Fruit fly (Drosophila melanogaster) whole organism, embryonic: ENCODE results near the gene CG5246.
A peak's percentile ranks its signal among the peaks of the same experiment; 100 is the strongest.

ENCODE experiments used
- ATbp ChIP-seq: fragments of 200-800 bp; sonication (Bioruptor generic); optimal IDR thresholded peaks from 2 replicates; lab custom pipeline; 2017; ENCODE audit warnings: missing biosample characterization, mild to moderate bottlenecking, missing genetic modification characterization, missing genetic modification reagents
- B-H2 ChIP-seq: fragments of 200-800 bp; sonication (Bioruptor generic); optimal IDR thresholded peaks from 2 replicates; lab custom pipeline; 2018; ENCODE audit warnings: missing biosample characterization, mild to moderate bottlenecking, missing genetic modification characterization
- Bteb2 ChIP-seq: fragments of 200-800 bp; sonication (Bioruptor generic); optimal IDR thresholded peaks from 2 replicates; lab custom pipeline; 2016; ENCODE audit warnings: missing biosample characterization, missing genetic modification characterization
- CG11085 ChIP-seq: fragments of 200-800 bp; sonication (Bioruptor generic); IDR thresholded peaks from 2 replicates; pipeline ENCODE4 v1.3.6; 2022; ENCODE audit warnings: missing biosample characterization, missing genetic modification characterization
- CG11093 ChIP-seq: fragments of 200-800 bp; sonication (Bioruptor generic); IDR thresholded peaks from 3 replicates; pipeline ENCODE4 v1.3.6; 2022; ENCODE audit warnings: missing biosample characterization, missing genetic modification characterization
- CG13287 ChIP-seq: fragments of 200-800 bp; sonication (Bioruptor generic); IDR thresholded peaks from 2 replicates; pipeline ENCODE4 v1.3.6; 2022; ENCODE audit warnings: missing biosample characterization, missing genetic modification characterization; ENCODE audit not compliant: partially characterized antibody
- CG15269 ChIP-seq: fragments of 200-800 bp; sonication (Bioruptor generic); optimal IDR thresholded peaks from 2 replicates; lab custom pipeline; 2018; ENCODE audit warnings: missing biosample characterization, mild to moderate bottlenecking, missing genetic modification characterization, moderate library complexity
- CG17186 ChIP-seq: fragments of 200-800 bp; sonication (Bioruptor generic); optimal IDR thresholded peaks from 3 replicates; lab custom pipeline; 2017; ENCODE audit warnings: missing biosample characterization, missing genetic modification reagents, missing genetic modification characterization
- CG17328 ChIP-seq: fragments of 200-800 bp; sonication (Bioruptor generic); IDR thresholded peaks from 2 replicates; pipeline ENCODE4 v1.3.6; 2022; ENCODE audit warnings: missing biosample characterization, missing genetic modification characterization
- CG17361 ChIP-seq: fragments of 200-800 bp; sonication (Bioruptor generic); IDR thresholded peaks from 3 replicates; pipeline ENCODE4 v1.3.6; 2022; ENCODE audit warnings: missing biosample characterization, missing genetic modification characterization
- CG17568 ChIP-seq: fragments of 200-800 bp; sonication (Bioruptor generic); optimal IDR thresholded peaks from 2 replicates; lab custom pipeline; 2018; ENCODE audit warnings: missing biosample characterization, mild to moderate bottlenecking, missing genetic modification characterization, moderate library complexity
- CG2678 ChIP-seq: fragments of 200-800 bp; sonication (Bioruptor generic); optimal IDR thresholded peaks from 3 replicates; lab custom pipeline; 2019; ENCODE audit warnings: missing biosample characterization, mild to moderate bottlenecking, missing genetic modification characterization, moderate library complexity
- CG34224 ChIP-seq: fragments of 200-800 bp; sonication (Bioruptor generic); IDR thresholded peaks from 3 replicates; pipeline ENCODE4 v1.3.6; 2022; ENCODE audit warnings: missing biosample characterization, missing genetic modification characterization; ENCODE audit not compliant: partially characterized antibody
- CG4360 ChIP-seq: fragments of 200-800 bp; sonication (Bioruptor generic); IDR thresholded peaks from 2 replicates; pipeline ENCODE4 v1.3.6; 2022; ENCODE audit warnings: missing biosample characterization, missing genetic modification characterization
- CG6854 ChIP-seq: fragments of 200-800 bp; sonication (Bioruptor generic); optimal IDR thresholded peaks from 3 replicates; lab custom pipeline; 2017; ENCODE audit warnings: missing biosample characterization, mild to moderate bottlenecking, missing genetic modification characterization
- CG7839 ChIP-seq: fragments of 200-800 bp; sonication (Bioruptor generic); optimal IDR thresholded peaks from 3 replicates; lab custom pipeline; 2018; ENCODE audit warnings: missing biosample characterization, mild to moderate bottlenecking, missing genetic modification characterization, moderate library complexity
- CHES-1-like ChIP-seq: fragments of 200-800 bp; sonication (Bioruptor generic); optimal IDR thresholded peaks from 2 replicates; lab custom pipeline; 2016; ENCODE audit warnings: missing biosample characterization, missing genetic modification characterization
- D19A ChIP-seq: fragments of 200-800 bp; optimal IDR thresholded peaks from 3 replicates; lab custom pipeline; 2019; ENCODE audit warnings: missing biosample characterization, mild to moderate bottlenecking, missing genetic modification characterization, moderate library complexity
- Gsc ChIP-seq: fragments of 200-800 bp; sonication (Bioruptor generic); IDR thresholded peaks from 2 replicates; pipeline ENCODE4 v1.3.6; 2022; ENCODE audit warnings: missing biosample characterization, missing genetic modification characterization
- Gug ChIP-seq: fragments of 200-800 bp; sonication (Bioruptor generic); IDR thresholded peaks from 4 replicates; pipeline ENCODE4 v1.3.6; 2022; ENCODE audit warnings: missing biosample characterization, missing genetic modification characterization
- Opbp ChIP-seq: fragments of 200-800 bp; sonication (Bioruptor generic); IDR thresholded peaks from 3 replicates; pipeline ENCODE4 v1.3.6; 2022; ENCODE audit warnings: missing biosample characterization, missing genetic modification characterization; ENCODE audit not compliant: partially characterized antibody
- Optix ChIP-seq: fragments of 200-800 bp; sonication (Bioruptor generic); IDR thresholded peaks from 3 replicates; pipeline ENCODE4 v1.3.6; 2022; ENCODE audit warnings: missing biosample characterization, missing genetic modification characterization
- Six4 ChIP-seq: fragments of 200-800 bp; sonication (Bioruptor generic); optimal IDR thresholded peaks from 2 replicates; lab custom pipeline; 2016; ENCODE audit warnings: missing biosample characterization, missing genetic modification characterization
- Usf ChIP-seq: fragments of 200-800 bp; sonication (Bioruptor generic); optimal IDR thresholded peaks from 2 replicates; lab custom pipeline; 2017; ENCODE audit warnings: missing genotype, missing biosample characterization, missing genetic modification characterization
- abd-A ChIP-seq: fragments of 200-800 bp; sonication (Bioruptor generic); optimal IDR thresholded peaks from 3 replicates; lab custom pipeline; 2019; ENCODE audit warnings: missing biosample characterization, mild to moderate bottlenecking, missing genetic modification characterization, moderate library complexity
- bab2 ChIP-seq: fragments of 200-800 bp; sonication (Bioruptor generic); optimal IDR thresholded peaks from 2 replicates; lab custom pipeline; 2016; ENCODE audit warnings: missing biosample characterization, missing genetic modification characterization
- bcd ChIP-seq: fragments of 200-800 bp; sonication (Bioruptor generic); optimal IDR thresholded peaks from 2 replicates; lab custom pipeline; 2017; ENCODE audit warnings: missing biosample characterization, mild to moderate bottlenecking, missing genetic modification characterization
- bsh ChIP-seq, 2 experiments: fragments of 200-800 bp; sonication (Bioruptor generic); optimal IDR thresholded peaks; 2 replicates each; lab custom pipeline; 2017 to 2018; ENCODE audit warnings: mild to moderate bottlenecking in 2 of 2, missing biosample characterization in 2 of 2, missing genetic modification characterization in 2 of 2, moderate library complexity in 1 of 2
- cad ChIP-seq: fragments of >200 bp; optimal IDR thresholded peaks from 2 replicates; lab custom pipeline; 2017; ENCODE audit warnings: missing biosample characterization, missing genetic modification characterization
- ci ChIP-seq: fragments of 200-800 bp; sonication (Bioruptor generic); IDR thresholded peaks from 3 replicates; pipeline ENCODE4 v1.3.6; 2022; ENCODE audit warnings: missing biosample characterization, missing genetic modification characterization
- da ChIP-seq: fragments of 200-800 bp; sonication (Bioruptor generic); optimal IDR thresholded peaks from 2 replicates; lab custom pipeline; 2016; ENCODE audit warnings: missing biosample characterization, missing genetic modification characterization
- eve ChIP-seq, 2 experiments: fragments of >200 bp; optimal IDR thresholded peaks; 2 replicates each; lab custom pipeline; 2017; ENCODE audit warnings: missing biosample characterization in 2 of 2, missing genetic modification characterization in 2 of 2
- eyg ChIP-seq: fragments of 200-800 bp; sonication (Bioruptor generic); optimal IDR thresholded peaks from 3 replicates; lab custom pipeline; 2016; ENCODE audit warnings: missing biosample characterization, missing genetic modification characterization
- fd102C ChIP-seq: fragments of 200-800 bp; sonication (Bioruptor generic); optimal IDR thresholded peaks from 2 replicates; lab custom pipeline; 2018; ENCODE audit warnings: missing biosample characterization, mild to moderate bottlenecking, missing genetic modification characterization, moderate library complexity
- ftz-f1 ChIP-seq: fragments of 200-800 bp; sonication (Bioruptor generic); optimal IDR thresholded peaks from 2 replicates; lab custom pipeline; 2016; ENCODE audit warnings: missing biosample characterization, missing genetic modification characterization
- fu2 ChIP-seq: fragments of 200-800 bp; sonication (Bioruptor generic); optimal IDR thresholded peaks from 2 replicates; lab custom pipeline; 2016; ENCODE audit warnings: missing biosample characterization, missing genetic modification characterization
- grau ChIP-seq: fragments of 200-800 bp; optimal IDR thresholded peaks from 3 replicates; lab custom pipeline; 2019; ENCODE audit warnings: missing biosample characterization, mild to moderate bottlenecking, missing genetic modification characterization, moderate library complexity
- gsb-n ChIP-seq: fragments of 200-800 bp; sonication (Bioruptor generic); optimal IDR thresholded peaks from 3 replicates; lab custom pipeline; 2018; ENCODE audit warnings: missing biosample characterization, mild to moderate bottlenecking, missing genetic modification characterization
- ham ChIP-seq: fragments of 200-800 bp; sonication (Bioruptor generic); IDR thresholded peaks from 2 replicates; pipeline ENCODE4 v1.3.6; 2022; ENCODE audit warnings: missing biosample characterization, missing genetic modification characterization
- mirr ChIP-seq: fragments of 200-800 bp; sonication (Bioruptor generic); optimal IDR thresholded peaks from 3 replicates; lab custom pipeline; 2018; ENCODE audit warnings: missing biosample characterization, mild to moderate bottlenecking, missing genetic modification characterization
- nmo ChIP-seq: fragments of 200-800 bp; sonication (Bioruptor generic); optimal IDR thresholded peaks from 2 replicates; lab custom pipeline; 2018; ENCODE audit warnings: missing biosample characterization, mild to moderate bottlenecking, missing genetic modification characterization, moderate library complexity
- oc ChIP-seq: fragments of 200-800 bp; sonication (Bioruptor generic); optimal IDR thresholded peaks from 2 replicates; lab custom pipeline; 2018; ENCODE audit warnings: missing biosample characterization, mild to moderate bottlenecking, missing genetic modification characterization, moderate library complexity
- phol ChIP-seq: fragments of 200-800 bp; sonication (Bioruptor generic); optimal IDR thresholded peaks from 3 replicates; lab custom pipeline; 2018; ENCODE audit warnings: missing biosample characterization, mild to moderate bottlenecking, missing genetic modification characterization, moderate library complexity
- psq ChIP-seq: fragments of 200-800 bp; sonication (Bioruptor generic); optimal IDR thresholded peaks from 2 replicates; lab custom pipeline; 2017; ENCODE audit warnings: missing biosample characterization, missing genetic modification characterization
- rib ChIP-seq: fragments of 200-800 bp; sonication (Bioruptor generic); IDR thresholded peaks from 2 replicates; pipeline ENCODE4 v1.3.6; 2022; ENCODE audit warnings: missing biosample characterization, missing genetic modification characterization
- ro ChIP-seq: fragments of 200-800 bp; sonication (Bioruptor generic); IDR thresholded peaks from 2 replicates; pipeline ENCODE4 v1.3.6; 2022; ENCODE audit warnings: missing biosample characterization, missing genetic modification characterization
- sens ChIP-seq: fragments of 200-800 bp; sonication (Bioruptor generic); peaks from one replicate; lab custom pipeline; 2016; ENCODE audit warnings: missing biosample characterization, missing genetic modification characterization
- tna ChIP-seq: fragments of 200-800 bp; sonication (Bioruptor generic); IDR thresholded peaks from 2 replicates; pipeline ENCODE4 v1.3.6; 2022; ENCODE audit warnings: missing biosample characterization, missing genetic modification characterization; ENCODE audit not compliant: partially characterized antibody
- wdn ChIP-seq: fragments of 200-800 bp; sonication (Bioruptor generic); IDR thresholded peaks from 2 replicates; pipeline ENCODE4 v1.3.6; 2022; ENCODE audit warnings: missing biosample characterization, missing genetic modification characterization
- z ChIP-seq: fragments of 200-800 bp; sonication (Bioruptor generic); IDR thresholded peaks from 3 replicates; pipeline ENCODE4 v1.3.6; 2022; ENCODE audit warnings: missing biosample characterization, missing genetic modification characterization

Gene CG5246

DNA sequence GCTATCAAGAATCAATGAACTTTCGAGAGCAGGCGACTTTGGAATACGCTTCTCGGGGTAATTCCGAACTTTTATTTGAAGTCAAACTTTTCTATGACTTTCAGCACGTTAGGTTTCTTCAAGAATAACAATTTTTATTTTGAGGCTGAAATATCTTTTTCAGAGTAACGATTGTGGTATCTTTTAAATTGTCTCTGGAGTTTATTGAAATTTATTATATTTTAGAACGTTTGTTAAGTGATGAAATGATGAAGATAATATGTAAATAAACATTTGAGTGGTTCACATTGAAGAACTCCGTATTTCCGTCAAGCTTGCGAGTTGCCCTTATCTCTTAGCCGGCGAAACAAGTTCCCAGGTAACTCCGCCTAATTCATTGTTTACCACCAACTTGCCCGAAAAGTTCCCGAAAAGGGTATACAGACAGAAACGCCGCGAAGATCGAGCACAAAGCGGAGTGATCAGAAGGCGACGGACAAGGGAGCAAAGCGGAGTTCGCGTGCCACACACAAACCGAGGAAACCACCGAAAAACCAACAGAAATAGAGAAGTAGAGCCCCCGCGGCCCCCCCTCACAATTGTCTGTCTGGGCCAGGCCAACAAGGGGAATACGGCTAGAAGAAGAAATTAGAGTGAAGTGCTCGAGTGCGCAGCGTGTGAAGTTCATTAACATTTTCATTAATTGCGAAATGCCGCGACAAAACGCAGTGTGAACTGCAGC lies 18.1 kb upstream of the CG5246 start (continued):
- TF ChIP-seq Bteb2 (GFP tag; lab: Kevin White, UChicago) (no peak), Opbp (GFP tag; lab: Robert Waterston, UW) (no peak), CG17568 (GFP tag; lab: Kevin White, UChicago) (no peak), ham (GFP tag; lab: Robert Waterston, UW) (no peak), da (no peak), Gug (GFP tag; lab: Robert Waterston, UW) (no peak), psq (GFP tag; lab: Kevin White, UChicago) (peak; percentile 80), fu2 (GFP tag; lab: Kevin White, UChicago) (no peak), ftz-f1 (no peak), Six4 (GFP tag; lab: Kevin White, UChicago) (no peak), bcd (GFP tag; lab: Kevin White, UChicago) (no peak), CG7839 (tag; lab: Kevin White, UChicago) (peak; percentile 40), tna (no peak), gsb-n (tag; lab: Kevin White, UChicago) (peak; percentile 42), ro (GFP tag; lab: Robert Waterston, UW) (no peak), CG4360 (GFP tag; lab: Robert Waterston, UW) (no peak), eve (GFP tag; optimal IDR thresholded peaks at IDR 0.05; lab: Kevin White, UChicago) (peak in 1 of 2 experiments; percentile 55), CHES-1-like (no peak), Usf (no peak), grau (peak; percentile 29), mirr (GFP tag; lab: Kevin White, UChicago) (no peak), CG17361 (GFP tag; lab: Robert Waterston, UW) (peak; percentile 69; the same call in 2 of the 3 replicates), D19A (tag; lab: Kevin White, UChicago) (peak; percentile 95), ci (GFP tag; lab: Robert Waterston, UW) (no peak), phol (tag; lab: Kevin White, UChicago) (peak; percentile 44), sens (GFP tag; lab: Kevin White, UChicago) (peak; percentile 67), CG15269 (tag; lab: Kevin White, UChicago) (no peak), cad (GFP tag; lab: Kevin White, UChicago) (no peak), bsh (GFP tag; optimal IDR thresholded peaks at IDR 0.05; lab: Kevin White, UChicago) (peak in 1 of 2 experiments; percentile 55), ATbp (GFP tag; lab: Kevin White, UChicago) (no peak), Gsc (GFP tag; lab: Robert Waterston, UW) (no peak), CG2678 (peak; percentile 42), eyg (no peak), CG34224 (GFP tag; lab: Robert Waterston, UW) (no peak), fd102C (GFP tag; lab: Kevin White, UChicago) (no peak), CG17186 (GFP tag; lab: Kevin White, UChicago) (no peak), Optix (GFP tag; lab: Robert Waterston, UW) (0 out of 3 replicates have a peak, but pooled peaks have one; percentile 35), oc (tag; lab: Kevin White, UChicago) (no peak), wdn (GFP tag; lab: Robert Waterston, UW) (no peak), abd-A (tag; lab: Kevin White, UChicago) (no peak), CG17328 (GFP tag; lab: Robert Waterston, UW) (no peak), z (no peak), B-H2 (GFP tag; lab: Kevin White, UChicago) (no peak), bab2 (GFP tag; lab: Kevin White, UChicago) (no peak), nmo (GFP tag; lab: Kevin White, UChicago) (peak; percentile 64), CG13287 (GFP tag; lab: Robert Waterston, UW) (no peak), CG6854 (GFP tag; lab: Kevin White, UChicago) (no peak), rib (peak; percentile 20; the same call in 1 of the 2 replicates), CG11093 (no peak), CG11085 (GFP tag; lab: Robert Waterston, UW) (no peak)
